Worm (Caenorhabditis elegans): ENCODE data around the gene lips-17.

The lips-17 gene

ce11 chrII:7574143-7574542 is 33.9 kb upstream of the lips-17 start, which contains the start of gene F35D2.2:
F35D2.2 (plus strand) TSS chrII:7574443.
- TF ChIP-seq scrt-1 (GFP tag; IDR thresholded peaks at IDR 0.05) = no peak
- TF ChIP-seq ceh-13 (GFP tag; optimal IDR thresholded peaks at IDR 0.05) = no peak
- no peak for TF ChIP-seq hnd-1 (tag; optimal IDR thresholded peaks at IDR 0.05)
- TF ChIP-seq ets-7 (tag; optimal IDR thresholded peaks at IDR 0.05) = no peak
- TF ChIP-seq hmbx-1 (tag; optimal IDR thresholded peaks at IDR 0.05) = no peak
- TF ChIP-seq aly-1 (tag; optimal IDR thresholded peaks at IDR 0.05) = no peak

DNA sequence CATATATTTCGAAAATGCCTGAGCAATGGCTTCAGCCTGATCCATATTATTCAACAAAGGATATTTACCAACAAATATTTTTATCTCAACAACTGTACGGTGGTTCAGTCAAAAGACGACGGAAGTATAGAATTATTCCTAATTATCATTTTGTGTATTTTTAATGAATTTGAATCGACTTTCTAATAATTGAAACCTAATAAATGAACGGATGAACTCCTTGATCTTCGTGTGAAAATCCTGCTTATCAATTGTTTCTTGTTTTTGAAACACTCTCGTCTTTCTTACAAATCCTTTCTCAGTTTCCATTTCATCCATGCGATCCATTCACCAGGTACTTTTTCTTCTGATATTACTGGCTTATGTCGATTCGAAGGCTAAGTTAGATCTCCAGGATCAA is 32.4 kb upstream of the lips-17 start, which contains the start of gene F35D2.1:
F35D2.1 (plus strand) TSS at position 301 of the 400 bp plus-strand sequence.
- no peak for TF ChIP-seq tbx-37 (GFP tag; conservative IDR thresholded peaks at IDR 0.05)

ce11 chrII:7577412-7577811 is 30.6 kb upstream of the lips-17 start, which contains the start of gene F35D2.6:
F35D2.6 (plus strand) TSS chrII:7577712.
- TF ChIP-seq scrt-1 (GFP tag; IDR thresholded peaks at IDR 0.05) (no peak), sea-1 (GFP tag; conservative IDR thresholded peaks at IDR 0.05) (no peak), hnd-1 (tag; optimal IDR thresholded peaks at IDR 0.05) (no peak), ets-7 (tag; optimal IDR thresholded peaks at IDR 0.05) (no peak), aly-1 (tag; optimal IDR thresholded peaks at IDR 0.05) (no peak), B0310.2 (tag; optimal IDR thresholded peaks at IDR 0.05) (no peak), ceh-36 (tag; optimal IDR thresholded peaks at IDR 0.05) (no peak)

DNA sequence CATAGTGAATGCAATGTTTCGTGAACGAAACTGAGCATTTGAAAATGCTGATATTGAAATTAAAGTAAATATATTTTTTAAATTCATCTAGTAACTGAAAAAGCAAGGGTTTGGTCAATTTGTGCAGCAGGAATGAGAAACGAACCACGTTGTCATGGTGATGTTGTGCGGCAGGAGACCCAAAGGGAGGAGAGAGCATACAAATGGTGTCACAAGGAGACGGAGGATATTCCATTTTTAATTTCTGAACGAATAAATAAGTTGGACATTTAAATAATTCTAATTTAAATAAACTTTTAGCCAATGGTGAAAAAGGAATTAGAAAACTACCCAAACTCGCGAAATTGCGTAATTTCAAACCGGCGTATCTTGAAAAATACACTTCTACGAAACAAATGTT is 24.5 kb upstream of the lips-17 start, which contains the start of gene mks-3:
mks-3 (minus strand) TSS at position 101 of the 400 bp plus-strand sequence.
- no peak for TF ChIP-seq B0310.2 (tag; optimal IDR thresholded peaks at IDR 0.05)
- TF ChIP-seq sea-1 (GFP tag; conservative IDR thresholded peaks at IDR 0.05) = no peak
- no peak for TF ChIP-seq F13C5.2 (tag; optimal IDR thresholded peaks at IDR 0.05)
- TF ChIP-seq hmg-4 (GFP tag; optimal IDR thresholded peaks at IDR 0.05) = no peak
- TF ChIP-seq tbx-11 (GFP tag; IDR thresholded peaks at IDR 0.05) = no peak
- no peak for TF ChIP-seq tra-4 (tag; optimal IDR thresholded peaks at IDR 0.05)
- no peak for TF ChIP-seq pes-1 (GFP tag; IDR thresholded peaks at IDR 0.05)
- TF ChIP-seq hnd-1 (tag; optimal IDR thresholded peaks at IDR 0.05) = no peak
- no peak for TF ChIP-seq ceh-13 (GFP tag; optimal IDR thresholded peaks at IDR 0.05)
- no peak for TF ChIP-seq tbx-37 (GFP tag; conservative IDR thresholded peaks at IDR 0.05)
- no peak for TF ChIP-seq ceh-36 (tag; optimal IDR thresholded peaks at IDR 0.05)
- TF ChIP-seq scrt-1 (GFP tag; IDR thresholded peaks at IDR 0.05) = no peak
- TF ChIP-seq ama-1 (optimal IDR thresholded peaks at IDR 0.05) = no peak
- no peak for TF ChIP-seq flt-1 (GFP tag; IDR thresholded peaks at IDR 0.05)
- no peak for TF ChIP-seq hmbx-1 (tag; optimal IDR thresholded peaks at IDR 0.05)

DNA sequence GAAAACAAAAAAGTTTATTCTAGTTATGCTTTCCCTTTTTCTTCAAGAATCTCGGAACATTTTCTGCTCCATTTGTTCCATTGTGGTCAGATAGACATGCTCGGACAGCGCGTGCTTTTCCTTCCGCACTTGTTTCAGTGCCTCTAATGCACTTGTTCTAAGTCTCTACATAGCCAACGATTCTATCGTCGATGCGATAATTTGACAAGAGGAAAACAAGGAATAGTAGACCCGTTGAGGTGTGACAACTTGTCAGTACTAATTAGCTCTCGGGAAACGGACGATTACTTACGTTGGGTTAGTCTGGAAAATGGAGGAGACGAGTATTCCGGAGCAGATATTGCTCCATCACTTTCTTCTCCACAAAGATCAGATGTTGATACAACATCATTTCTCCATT is 19.8 kb upstream of the lips-17 start:
- TF ChIP-seq pes-1 (GFP tag; IDR thresholded peaks at IDR 0.05) (no peak), ama-1 (optimal IDR thresholded peaks at IDR 0.05) (no peak), ceh-36 (tag; optimal IDR thresholded peaks at IDR 0.05) (no peak), hnd-1 (tag; optimal IDR thresholded peaks at IDR 0.05) (no peak), F13C5.2 (tag; optimal IDR thresholded peaks at IDR 0.05) (no peak), sea-1 (GFP tag; conservative IDR thresholded peaks at IDR 0.05) (no peak), flt-1 (GFP tag; IDR thresholded peaks at IDR 0.05) (no peak), tra-4 (tag; optimal IDR thresholded peaks at IDR 0.05) (no peak), scrt-1 (GFP tag; IDR thresholded peaks at IDR 0.05) (no peak), tbx-37 (GFP tag; conservative IDR thresholded peaks at IDR 0.05) (no peak), ceh-13 (GFP tag; optimal IDR thresholded peaks at IDR 0.05) (no peak), B0310.2 (tag; optimal IDR thresholded peaks at IDR 0.05) (no peak), hmbx-1 (tag; optimal IDR thresholded peaks at IDR 0.05) (no peak), tbx-11 (GFP tag; IDR thresholded peaks at IDR 0.05) (no peak)

ce11 chrII:7593227-7593626 is 14.8 kb upstream of the lips-17 start:
- TF ChIP-seq hmg-4 (GFP tag; optimal IDR thresholded peaks at IDR 0.05) (peak; percentile 26), scrt-1 (GFP tag; IDR thresholded peaks at IDR 0.05) (0 out of 2 replicates have a peak, but pooled peaks have one; percentile 28), ets-7 (tag; optimal IDR thresholded peaks at IDR 0.05) (no peak)

ce11 chrII:7594262-7594661 is 13.8 kb upstream of the lips-17 start:
- TF ChIP-seq hmg-4 (GFP tag; optimal IDR thresholded peaks at IDR 0.05) (no peak), sea-1 (GFP tag; conservative IDR thresholded peaks at IDR 0.05) (no peak), B0310.2 (tag; optimal IDR thresholded peaks at IDR 0.05) (no peak), ets-7 (tag; optimal IDR thresholded peaks at IDR 0.05) (no peak), scrt-1 (GFP tag; IDR thresholded peaks at IDR 0.05) (no peak), ceh-13 (GFP tag; optimal IDR thresholded peaks at IDR 0.05) (no peak), pes-1 (GFP tag; IDR thresholded peaks at IDR 0.05) (no peak), tbx-11 (GFP tag; IDR thresholded peaks at IDR 0.05) (no peak)

DNA sequence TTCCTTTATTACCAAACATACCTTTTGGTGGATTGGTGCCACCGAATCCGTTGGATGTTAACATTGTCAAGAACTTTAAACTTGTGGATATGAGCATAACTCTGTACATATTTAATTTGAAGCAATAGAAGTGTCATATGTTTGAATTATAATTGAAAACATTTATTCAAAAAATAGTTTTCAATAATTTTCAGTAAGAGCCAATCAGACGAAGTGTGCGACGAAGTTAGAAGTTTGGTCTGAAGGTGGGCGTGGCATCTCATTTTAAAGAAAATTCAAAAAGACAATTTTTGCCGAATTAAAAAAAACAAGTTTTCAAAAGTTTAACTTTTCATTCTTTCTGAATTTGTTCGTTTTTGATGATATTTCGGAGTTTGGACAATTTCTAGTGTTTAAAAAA is 13.2 kb upstream of the lips-17 start, which contains the start of gene syd-1:
syd-1 (minus strand) TSS at position 101 of the 400 bp plus-strand sequence.
- TF ChIP-seq ceh-36 (tag; optimal IDR thresholded peaks at IDR 0.05) (no peak), scrt-1 (GFP tag; IDR thresholded peaks at IDR 0.05) (no peak), hmg-4 (GFP tag; optimal IDR thresholded peaks at IDR 0.05) (no peak), ets-7 (tag; optimal IDR thresholded peaks at IDR 0.05) (no peak)

DNA sequence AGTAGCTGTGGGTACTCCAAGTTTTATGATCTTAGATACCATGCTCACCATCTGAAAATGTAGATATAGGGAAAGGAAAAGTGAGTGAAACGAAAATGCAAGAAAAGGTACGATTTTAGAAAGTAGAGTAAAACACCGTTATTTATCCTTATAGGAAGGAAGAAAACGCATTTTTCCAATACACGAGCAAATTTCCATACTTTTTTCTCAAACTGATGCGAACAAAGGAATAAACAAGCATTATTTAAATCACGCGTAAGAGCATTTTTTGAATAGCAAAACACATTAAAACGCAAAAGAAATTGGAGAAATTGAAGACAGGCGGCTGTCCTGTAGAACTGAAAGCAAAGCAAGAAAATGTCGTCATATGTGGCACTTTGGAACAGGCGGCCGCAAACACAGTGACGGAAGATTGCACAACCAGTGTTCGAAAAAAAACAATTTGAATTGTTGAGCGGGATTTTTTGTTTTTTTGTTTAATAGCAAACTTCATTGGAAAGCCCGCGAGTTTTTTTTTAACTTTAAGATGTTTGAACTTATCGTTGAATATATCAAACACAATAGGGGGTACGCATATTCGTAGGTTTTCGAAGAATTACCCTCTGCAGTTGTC is 9.2 kb upstream of the lips-17 start, which contains the start of gene pgam-5:
pgam-5 (minus strand) TSS at position 51 of the 613 bp plus-strand sequence.
- TF ChIP-seq B0310.2 (tag; optimal IDR thresholded peaks at IDR 0.05) (no peak), hmbx-1 (tag; optimal IDR thresholded peaks at IDR 0.05) (no peak), pes-1 (GFP tag; IDR thresholded peaks at IDR 0.05) (no peak), tbx-11 (GFP tag; IDR thresholded peaks at IDR 0.05) (no peak), hnd-1 (tag; optimal IDR thresholded peaks at IDR 0.05) (no peak), sea-1 (GFP tag; conservative IDR thresholded peaks at IDR 0.05) (no peak), tbx-37 (GFP tag; conservative IDR thresholded peaks at IDR 0.05) (no peak)

Data from whole organism, early embryonic.